Fruit fly (Drosophila melanogaster) whole organism, embryonic: ENCODE measurements around the gene CG11353.

Experiments
- Ada2b ChIP-seq: fragments of 200-800 bp; sonication (Bioruptor generic); IDR thresholded peaks from 2 replicates; pipeline ENCODE4 v1.3.6; 2022; ENCODE audit warnings: missing biosample characterization, missing genetic modification characterization
- Atf6 ChIP-seq: fragments of 200-800 bp; sonication (Bioruptor generic); IDR thresholded peaks from 2 replicates; pipeline ENCODE4 v1.3.6; 2022; ENCODE audit warnings: missing biosample characterization, missing genetic modification characterization
- B-H2 ChIP-seq: fragments of 200-800 bp; sonication (Bioruptor generic); optimal IDR thresholded peaks from 2 replicates; lab custom pipeline; 2018; ENCODE audit warnings: missing biosample characterization, mild to moderate bottlenecking, missing genetic modification characterization
- CG11093 ChIP-seq: fragments of 200-800 bp; sonication (Bioruptor generic); IDR thresholded peaks from 3 replicates; pipeline ENCODE4 v1.3.6; 2022; ENCODE audit warnings: missing biosample characterization, missing genetic modification characterization
- CG11247 ChIP-seq: fragments of 200-800 bp; sonication (Bioruptor generic); IDR thresholded peaks from 2 replicates; pipeline ENCODE4 v1.3.6; 2022; ENCODE audit warnings: missing biosample characterization, missing genetic modification characterization
- CG11456 ChIP-seq: fragments of 200-800 bp; sonication (Bioruptor generic); IDR thresholded peaks from 3 replicates; pipeline ENCODE4 v1.3.6; 2022; ENCODE audit warnings: missing biosample characterization, missing genetic modification characterization
- CG11504 ChIP-seq: fragments of 200-800 bp; sonication (Bioruptor generic); optimal IDR thresholded peaks from 3 replicates; lab custom pipeline; 2019; ENCODE audit warnings: missing biosample characterization, mild to moderate bottlenecking, missing genetic modification characterization, moderate library complexity
- CG12659 ChIP-seq: fragments of 200-800 bp; sonication (Bioruptor generic); optimal IDR thresholded peaks from 3 replicates; lab custom pipeline; 2017; ENCODE audit warnings: mild to moderate bottlenecking, missing biosample characterization, missing genetic modification reagents, missing genetic modification characterization
- CG13296 ChIP-seq: fragments of 200-800 bp; sonication (Bioruptor generic); optimal IDR thresholded peaks from 3 replicates; lab custom pipeline; 2018; ENCODE audit warnings: missing biosample characterization, mild to moderate bottlenecking, missing genetic modification characterization
- CG13624 ChIP-seq: fragments of 200-800 bp; sonication (Bioruptor generic); optimal IDR thresholded peaks from 2 replicates; lab custom pipeline; 2016; ENCODE audit warnings: missing biosample characterization, missing genetic modification characterization
- CG13894 ChIP-seq: fragments of 200-800 bp; sonication (Bioruptor generic); optimal IDR thresholded peaks from 3 replicates; lab custom pipeline; 2018; ENCODE audit warnings: missing biosample characterization, mild to moderate bottlenecking, missing genetic modification characterization, moderate library complexity
- CG14014 ChIP-seq: fragments of 200-800 bp; sonication (Bioruptor generic); IDR thresholded peaks from 2 replicates; pipeline ENCODE4 v1.3.6; 2022; ENCODE audit warnings: missing biosample characterization, missing genetic modification characterization
- CG14441 ChIP-seq: fragments of 200-800 bp; sonication (Bioruptor generic); IDR thresholded peaks from 2 replicates; pipeline ENCODE4 v1.3.6; 2022; ENCODE audit warnings: missing biosample characterization, missing genetic modification characterization
- CG16779 ChIP-seq: fragments of 200-800 bp; sonication (Bioruptor generic); IDR thresholded peaks from 2 replicates; pipeline ENCODE4 v1.3.6; 2022; ENCODE audit warnings: missing biosample characterization, missing genetic modification characterization
- CG1792 ChIP-seq: fragments of 200-800 bp; sonication (Bioruptor generic); optimal IDR thresholded peaks from 2 replicates; lab custom pipeline; 2016; ENCODE audit warnings: missing biosample characterization, missing genetic modification characterization
- CG18262 ChIP-seq: fragments of 200-800 bp; optimal IDR thresholded peaks from 3 replicates; lab custom pipeline; 2019; ENCODE audit warnings: missing biosample characterization, mild to moderate bottlenecking, missing genetic modification characterization, moderate library complexity
- CG2116 ChIP-seq: fragments of 200-800 bp; sonication (Bioruptor generic); optimal IDR thresholded peaks from 3 replicates; lab custom pipeline; 2018; ENCODE audit warnings: missing biosample characterization, mild to moderate bottlenecking, missing genetic modification characterization
- CG2202 ChIP-seq: fragments of 200-800 bp; sonication (Bioruptor generic); optimal IDR thresholded peaks from 2 replicates; lab custom pipeline; 2018; ENCODE audit warnings: missing biosample characterization, mild to moderate bottlenecking, missing genetic modification characterization
- CG3065 ChIP-seq: fragments of 200-800 bp; sonication (Bioruptor generic); optimal IDR thresholded peaks from 2 replicates; lab custom pipeline; 2016; ENCODE audit warnings: missing biosample characterization, missing genetic modification characterization
- CG32532 ChIP-seq: fragments of 200-800 bp; sonication (Bioruptor generic); IDR thresholded peaks from 2 replicates; pipeline ENCODE4 v1.3.6; 2022; ENCODE audit warnings: missing biosample characterization, missing genetic modification characterization
- CG3847 ChIP-seq: fragments of 200-800 bp; sonication (Bioruptor generic); IDR thresholded peaks from 2 replicates; pipeline ENCODE4 v1.3.6; 2022; ENCODE audit warnings: missing biosample characterization, missing genetic modification characterization
- CG5245 ChIP-seq: fragments of 200-800 bp; sonication (Bioruptor generic); optimal IDR thresholded peaks from 3 replicates; lab custom pipeline; 2016; ENCODE audit warnings: missing biosample characterization, missing genetic modification characterization
- CG6765 ChIP-seq: fragments of 200-800 bp; sonication (Bioruptor generic); optimal IDR thresholded peaks from 3 replicates; lab custom pipeline; 2017; ENCODE audit warnings: missing biosample characterization, mild to moderate bottlenecking, missing genetic modification characterization
- CG8359 ChIP-seq: fragments of 200-800 bp; sonication (Bioruptor generic); optimal IDR thresholded peaks from 2 replicates; lab custom pipeline; 2017; ENCODE audit warnings: missing biosample characterization, mild to moderate bottlenecking, missing genetic modification characterization, borderline replicate concordance
- CG8765 ChIP-seq: fragments of 200-800 bp; sonication (Bioruptor generic); IDR thresholded peaks from 2 replicates; pipeline ENCODE4 v1.3.6; 2022; ENCODE audit warnings: missing biosample characterization, missing genetic modification characterization
- CG9215 ChIP-seq: fragments of 200-800 bp; sonication (Bioruptor generic); IDR thresholded peaks from 2 replicates; pipeline ENCODE4 v1.3.6; 2022; ENCODE audit warnings: missing biosample characterization, missing genetic modification characterization
- Dbx ChIP-seq: fragments of 200-800 bp; sonication (Bioruptor generic); IDR thresholded peaks from 3 replicates; pipeline ENCODE4 v1.3.6; 2022; ENCODE audit warnings: missing biosample characterization, missing genetic modification characterization
- Hr39 ChIP-seq: fragments of >200 bp; optimal IDR thresholded peaks from 2 replicates; lab custom pipeline; 2017
- Myb ChIP-seq: fragments of 200-800 bp; sonication (Bioruptor generic); optimal IDR thresholded peaks from 2 replicates; lab custom pipeline; 2016; ENCODE audit warnings: missing biosample characterization, missing genetic modification characterization
- NC2β ChIP-seq: fragments of 200-800 bp; sonication (Bioruptor generic); optimal IDR thresholded peaks from 2 replicates; lab custom pipeline; 2016; ENCODE audit warnings: missing biosample characterization, missing genetic modification characterization
- Poxn ChIP-seq: fragments of 200-800 bp; sonication (Bioruptor generic); IDR thresholded peaks from 2 replicates; pipeline ENCODE4 v1.3.6; 2022; ENCODE audit warnings: missing biosample characterization, missing genetic modification characterization
- Ssrp ChIP-seq: fragments of 200-800 bp; sonication (Bioruptor generic); optimal IDR thresholded peaks from 2 replicates; lab custom pipeline; 2018; ENCODE audit warnings: missing biosample characterization, mild to moderate bottlenecking, missing genetic modification characterization, moderate library complexity
- bbx ChIP-seq: fragments of 200-800 bp; sonication (Bioruptor generic); IDR thresholded peaks from 2 replicates; pipeline ENCODE4 v1.3.6; 2022; ENCODE audit warnings: missing biosample characterization, missing genetic modification characterization; ENCODE audit not compliant: partially characterized antibody
- chif ChIP-seq, 2 experiments: fragments of 200-800 bp; sonication (Bioruptor generic); optimal IDR thresholded peaks; 3 replicates each; lab custom pipeline; 2016; ENCODE audit warnings: missing biosample characterization in 2 of 2, missing genetic modification characterization in 2 of 2
- dimm ChIP-seq: fragments of 200-800 bp; sonication (Bioruptor generic); IDR thresholded peaks from 2 replicates; pipeline ENCODE4 v1.3.6; 2022; ENCODE audit warnings: missing biosample characterization, missing genetic modification characterization
- dmrt11E ChIP-seq: fragments of 200-800 bp; sonication (Bioruptor generic); optimal IDR thresholded peaks from 3 replicates; lab custom pipeline; 2018; ENCODE audit warnings: missing biosample characterization, mild to moderate bottlenecking, missing genetic modification characterization, moderate library complexity
- fd102C ChIP-seq: fragments of 200-800 bp; sonication (Bioruptor generic); optimal IDR thresholded peaks from 2 replicates; lab custom pipeline; 2018; ENCODE audit warnings: missing biosample characterization, mild to moderate bottlenecking, missing genetic modification characterization, moderate library complexity
- gce ChIP-seq: fragments of 200-800 bp; sonication (Bioruptor generic); IDR thresholded peaks from 3 replicates; pipeline ENCODE4 v1.3.6; 2022; ENCODE audit warnings: missing biosample characterization, missing genetic modification characterization
- gem ChIP-seq: fragments of 200-800 bp; sonication (Bioruptor generic); optimal IDR thresholded peaks from 2 replicates; lab custom pipeline; 2019; ENCODE audit warnings: missing biosample characterization, mild to moderate bottlenecking, missing genetic modification characterization, moderate library complexity
- gsb ChIP-seq: fragments of 200-800 bp; sonication (Bioruptor generic); IDR thresholded peaks from 2 replicates; pipeline ENCODE4 v1.3.6; 2022; ENCODE audit warnings: missing biosample characterization, missing genetic modification characterization
- hth ChIP-seq: fragments of >200 bp; optimal IDR thresholded peaks from 2 replicates; lab custom pipeline; 2017; ENCODE audit warnings: inconsistent platforms
- insv ChIP-seq, 2 experiments: fragments of 200-800 bp; sonication (Bioruptor generic); optimal IDR thresholded peaks; 3 replicates each; lab custom pipeline; 2016 to 2018; ENCODE audit warnings: missing biosample characterization in 2 of 2, missing genetic modification characterization in 2 of 2
- jigr1 ChIP-seq: fragments of 200-800 bp; sonication (Bioruptor generic); IDR thresholded peaks from 3 replicates; pipeline ENCODE4 v1.3.6; 2022; ENCODE audit warnings: missing biosample characterization, missing genetic modification characterization
- jumu ChIP-seq: fragments of 200-800 bp; sonication (Bioruptor generic); optimal IDR thresholded peaks from 3 replicates; lab custom pipeline; 2016; ENCODE audit warnings: missing biosample characterization, missing genetic modification characterization
- kah ChIP-seq: fragments of 200-800 bp; sonication (Bioruptor generic); optimal IDR thresholded peaks from 2 replicates; lab custom pipeline; 2018; ENCODE audit warnings: missing biosample characterization, mild to moderate bottlenecking, missing genetic modification characterization
- odd ChIP-seq: fragments of 200-800 bp; sonication (Bioruptor generic); optimal IDR thresholded peaks from 2 replicates; lab custom pipeline; 2017; ENCODE audit warnings: missing biosample characterization, mild to moderate bottlenecking, missing genetic modification characterization
- pnt ChIP-seq: fragments of 200-800 bp; sonication (Bioruptor generic); optimal IDR thresholded peaks from 3 replicates; lab custom pipeline; 2016; ENCODE audit warnings: missing biosample characterization, missing genetic modification characterization
- sim ChIP-seq: fragments of 200-800 bp; sonication (Bioruptor generic); IDR thresholded peaks from 2 replicates; pipeline ENCODE4 v1.3.6; 2022; ENCODE audit warnings: missing biosample characterization, missing genetic modification characterization
- so ChIP-seq: fragments of 200-800 bp; sonication (Bioruptor generic); IDR thresholded peaks from 3 replicates; pipeline ENCODE4 v1.3.6; 2022; ENCODE audit warnings: missing biosample characterization, missing genetic modification characterization
- toy ChIP-seq: fragments of 200-800 bp; sonication (Bioruptor generic); IDR thresholded peaks from 2 replicates; pipeline ENCODE4 v1.3.6; 2022; ENCODE audit warnings: missing biosample characterization, missing genetic modification characterization

The CG11353 gene

DNA sequence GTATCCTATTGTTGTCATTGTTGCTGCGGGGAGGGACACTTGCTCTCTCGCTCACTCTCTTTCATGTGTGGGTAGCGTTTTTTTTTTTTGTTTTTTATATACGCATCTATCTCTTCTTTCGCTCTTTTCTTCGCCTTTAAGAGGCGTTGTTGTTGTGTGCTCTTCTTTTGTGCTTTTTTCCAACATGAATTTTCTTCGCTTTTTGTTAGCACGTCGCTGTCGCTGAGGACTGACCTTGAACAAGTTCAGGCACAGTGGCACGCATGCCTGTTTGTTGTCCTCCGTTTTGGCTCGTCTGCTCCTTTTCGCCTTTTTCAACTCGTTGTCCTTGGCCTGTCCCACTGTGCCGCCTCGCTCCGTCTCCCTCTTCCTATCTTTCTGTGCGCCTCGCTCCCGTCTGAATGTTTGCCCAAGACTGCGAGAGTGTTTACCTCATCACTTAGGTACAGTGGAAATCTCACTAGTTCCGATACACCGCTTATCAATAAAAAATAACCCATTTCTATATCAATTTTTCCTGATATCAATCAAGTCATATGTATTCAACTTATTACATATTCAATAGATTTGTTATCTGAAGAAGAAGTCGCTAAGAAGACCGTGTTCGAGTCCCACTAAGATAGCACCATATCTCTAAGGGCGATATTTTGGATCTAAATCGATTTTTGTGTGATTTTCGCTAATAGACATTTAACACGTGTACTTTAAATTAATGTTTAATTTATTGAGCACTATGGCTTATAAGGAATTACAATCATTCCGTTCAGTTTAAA lies 10.2 kb downstream of the CG11353 start (continued):
- TF ChIP-seq CG11456 (GFP tag; lab: Robert Waterston, UW) = peak; percentile 64; the same call in 2 of the 3 replicates
- TF ChIP-seq sim (GFP tag; lab: Robert Waterston, UW) = 0 out of 2 replicates have a peak, but pooled peaks have one; percentile 34
- TF ChIP-seq bbx = 0 out of 2 replicates have a peak, but pooled peaks have one; percentile 11
- no peak for TF ChIP-seq fd102C
- peak; percentile 27 for TF ChIP-seq NC2β (GFP tag; lab: Kevin White, UChicago)

DNA sequence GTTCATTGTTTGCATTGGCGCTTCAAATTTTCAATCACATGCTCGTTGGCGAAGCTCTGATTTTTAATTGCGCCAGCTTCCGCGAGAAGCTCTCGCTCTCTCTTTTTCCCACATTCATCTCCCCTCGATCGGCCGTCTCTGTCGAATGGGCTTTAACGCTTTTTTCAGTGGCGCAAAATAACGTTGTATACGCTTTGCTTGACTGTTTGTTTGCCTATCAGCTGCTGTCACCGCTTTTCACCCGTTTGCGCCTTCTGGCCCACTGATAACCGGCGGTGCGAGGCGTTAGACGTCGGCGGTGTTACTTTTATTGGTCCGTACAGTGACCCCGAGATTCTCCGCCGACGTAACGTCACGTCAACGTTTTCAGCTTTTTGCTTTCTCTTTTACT lies 10.8 kb downstream of the CG11353 start:
- TF ChIP-seq CG11504 (tag; lab: Kevin White, UChicago) (no peak), CG18262 (tag; lab: Kevin White, UChicago) (no peak), chif (GFP tag; optimal IDR thresholded peaks at IDR 0.05; lab: Kevin White, UChicago) (no peak), hth (no peak), CG9215 (GFP tag; lab: Robert Waterston, UW) (no peak), CG14441 (GFP tag; lab: Robert Waterston, UW) (0 out of 2 replicates have a peak, but pooled peaks have one; percentile 14), jumu (GFP tag; lab: Kevin White, UChicago) (no peak), dmrt11E (tag; lab: Kevin White, UChicago) (no peak), Dbx (0 out of 3 replicates have a peak, but pooled peaks have one; percentile 10), CG8765 (no peak), gsb (GFP tag; lab: Robert Waterston, UW) (no peak), CG16779 (no peak), B-H2 (GFP tag; lab: Kevin White, UChicago) (no peak), Ssrp (tag; lab: Kevin White, UChicago) (no peak), CG13894 (tag; lab: Kevin White, UChicago) (no peak), Myb (GFP tag; lab: Kevin White, UChicago) (no peak), odd (GFP tag; lab: Kevin White, UChicago) (no peak), kah (GFP tag; lab: Kevin White, UChicago) (no peak), toy (GFP tag; lab: Robert Waterston, UW) (no peak), CG8359 (GFP tag; lab: Kevin White, UChicago) (no peak), jigr1 (no peak), CG12659 (GFP tag; lab: Kevin White, UChicago) (no peak), CG3847 (GFP tag; lab: Robert Waterston, UW) (peak; percentile 11; the same call in 1 of the 2 replicates), CG11093 (no peak), CG13624 (GFP tag; lab: Kevin White, UChicago) (no peak), CG5245 (no peak), gem (tag; lab: Kevin White, UChicago) (no peak), Poxn (GFP tag; lab: Robert Waterston, UW) (no peak), CG6765 (GFP tag; lab: Kevin White, UChicago) (no peak), CG13296 (no peak), CG3065 (GFP tag; lab: Kevin White, UChicago) (no peak), Ada2b (GFP tag; lab: Robert Waterston, UW) (no peak), Hr39 (lab: Kevin White, UChicago) (no peak), pnt (no peak), CG11247 (GFP tag; lab: Robert Waterston, UW) (no peak), gce (GFP tag; lab: Robert Waterston, UW) (no peak), CG2116 (no peak), CG1792 (no peak), CG32532 (0 out of 2 replicates have a peak, but pooled peaks have one; percentile 13), Atf6 (GFP tag; lab: Robert Waterston, UW) (0 out of 2 replicates have a peak, but pooled peaks have one; percentile 16), so (GFP tag; lab: Robert Waterston, UW) (no peak), CG14014 (GFP tag; lab: Robert Waterston, UW) (no peak), dimm (no peak), insv (GFP tag; optimal IDR thresholded peaks at IDR 0.05; lab: Kevin White, UChicago) (no peak), CG2202 (no peak)
